Worm (Caenorhabditis elegans) whole organism, L4 larva: ENCODE results near the gene sra-29.

Source experiments
- F10B5.3 ChIP-seq: sonication (generic microtip); optimal IDR thresholded peaks from 2 replicates; lab custom pipeline; 2016; ENCODE audit warnings: mild to moderate bottlenecking, missing genetic modification characterization, missing compliant biosample characterization
- F37D6.2 ChIP-seq: sonication (generic microtip); optimal IDR thresholded peaks from 2 replicates; lab custom pipeline; 2016; ENCODE audit warnings: mild to moderate bottlenecking, missing genetic modification characterization, missing compliant biosample characterization
- F44E2.7 ChIP-seq: fragments of 200-800 bp; sonication (Bioruptor generic); IDR thresholded peaks from 2 replicates; pipeline ENCODE4 v2.1.2; 2022; ENCODE audit warnings: missing genetic modification characterization, missing compliant biosample characterization
- T26A8.4 ChIP-seq: fragments of 200-800 bp; sonication (Bioruptor generic); IDR thresholded peaks from 2 replicates; pipeline ENCODE4 v1.3.6; 2022; ENCODE audit warnings: missing genetic modification characterization, missing compliant biosample characterization
- Y105C5A.15 ChIP-seq: fragments of 200-800 bp; sonication (Bioruptor generic); IDR thresholded peaks from 2 replicates; pipeline ENCODE4 v1.3.6; 2022; ENCODE audit warnings: missing genetic modification characterization, missing compliant biosample characterization
- Y48G9A.11 ChIP-seq: fragments of 200-800 bp; sonication (Bioruptor generic); IDR thresholded peaks from 2 replicates; pipeline ENCODE4 v1.3.6; 2022; ENCODE audit warnings: missing genetic modification reagents, missing genetic modification characterization, missing compliant biosample characterization
- ZK337.2 ChIP-seq: fragments of 200-800 bp; sonication (Bioruptor generic); IDR thresholded peaks from 2 replicates; pipeline ENCODE4 v1.3.6; 2022; ENCODE audit warnings: missing genetic modification reagents, missing genetic modification characterization, missing compliant biosample characterization
- ama-1 ChIP-seq: fragments of 150-350 bp; optimal IDR thresholded peaks from 2 replicates; lab custom pipeline; 2014; ENCODE audit warnings: inconsistent platforms, mixed read lengths
- ceh-32 ChIP-seq: sonication (generic microtip); optimal IDR thresholded peaks from 2 replicates; lab custom pipeline; 2016; ENCODE audit warnings: mild to moderate bottlenecking, missing genetic modification characterization, missing compliant biosample characterization; ENCODE audit not compliant: poor library complexity
- ceh-44 ChIP-seq: fragments of 200-800 bp; sonication (Bioruptor generic); IDR thresholded peaks from 2 replicates; pipeline ENCODE4 v1.3.6; 2022; ENCODE audit warnings: missing genetic modification reagents, missing genetic modification characterization, missing compliant biosample characterization
- ces-1 ChIP-seq: fragments of 150-350 bp; sonication (generic microtip); optimal IDR thresholded peaks from 4 replicates; lab custom pipeline; 2014; ENCODE audit warnings: missing biosample characterization, missing genetic modification reagents, missing genetic modification characterization
- cey-2 ChIP-seq: sonication (generic microtip); optimal IDR thresholded peaks from 3 replicates; lab custom pipeline; 2017; ENCODE audit warnings: missing genetic modification characterization, mild to moderate bottlenecking, missing compliant biosample characterization, antibody characterized with exemption, borderline replicate concordance; ENCODE audit not compliant: insufficient read depth
- ctbp-1 ChIP-seq: fragments of 200-800 bp; sonication (Bioruptor generic); IDR thresholded peaks from 2 replicates; pipeline ENCODE4 v1.3.6; 2022; ENCODE audit warnings: missing genetic modification reagents, missing genetic modification characterization, missing compliant biosample characterization
- daf-12 ChIP-seq: fragments of 150-350 bp; optimal IDR thresholded peaks from 2 replicates; lab custom pipeline; 2014; ENCODE audit warnings: missing biosample characterization, missing genetic modification reagents, missing genetic modification characterization
- daf-16 ChIP-seq, 3 experiments: sonication (generic microtip); optimal IDR thresholded peaks; 2 replicates each; lab custom pipeline; 2016 to 2017; ENCODE audit warnings: missing genetic modification characterization in 3 of 3, missing genetic modification reagents in 3 of 3, mild to moderate bottlenecking in 2 of 3, missing compliant biosample characterization in 2 of 3, missing biosample characterization in 1 of 3, moderate library complexity in 1 of 3
- daf-19 ChIP-seq: fragments of 200-800 bp; sonication (Bioruptor generic); conservative IDR thresholded peaks from 2 replicates; pipeline ENCODE4 v1.3.6; 2022; ENCODE audit warnings: missing genetic modification characterization, missing compliant biosample characterization
- daf-8 ChIP-seq: fragments of 200-800 bp; sonication (Bioruptor generic); IDR thresholded peaks from 2 replicates; pipeline ENCODE4 v1.3.6; 2022; ENCODE audit warnings: missing genetic modification characterization, missing compliant biosample characterization
- fos-1 ChIP-seq: fragments of 150-350 bp; optimal IDR thresholded peaks from 2 replicates; lab custom pipeline; 2014; ENCODE audit warnings: missing biosample characterization, missing genetic modification characterization
- gei-8 ChIP-seq: fragments of 200-800 bp; sonication (Bioruptor generic); optimal IDR thresholded peaks from 2 replicates; lab custom pipeline; 2018; ENCODE audit warnings: mild to moderate bottlenecking, missing genetic modification characterization, missing compliant biosample characterization
- hif-1 ChIP-seq, 2 experiments: sonication (generic microtip); optimal IDR thresholded peaks; 2 replicates each; lab custom pipeline; 2016 to 2017; ENCODE audit warnings: missing compliant biosample characterization in 2 of 2, missing genetic modification characterization in 2 of 2, missing genetic modification reagents in 2 of 2, missing genotype in 2 of 2, mild to moderate bottlenecking in 1 of 2
- hlh-30 ChIP-seq: sonication (generic microtip); optimal IDR thresholded peaks from 2 replicates; lab custom pipeline; 2017; ENCODE audit warnings: antibody characterized with exemption, mild to moderate bottlenecking, missing genetic modification characterization, missing compliant biosample characterization; ENCODE audit not compliant: insufficient read depth
- hmg-1.1 ChIP-seq: fragments of 200-800 bp; sonication (Bioruptor generic); IDR thresholded peaks from 2 replicates; pipeline ENCODE4 v1.3.6; 2022; ENCODE audit warnings: missing genetic modification reagents, missing genetic modification characterization, missing compliant biosample characterization
- jun-1 ChIP-seq: fragments of 150-350 bp; optimal IDR thresholded peaks from 2 replicates; lab custom pipeline; 2014; ENCODE audit warnings: missing biosample characterization, missing genetic modification reagents, missing genetic modification characterization
- lim-7 ChIP-seq: fragments of 200-800 bp; sonication (Bioruptor generic); IDR thresholded peaks from 2 replicates; pipeline ENCODE4 v1.3.6; 2022; ENCODE audit warnings: missing genetic modification characterization, missing compliant biosample characterization
- lin-38 ChIP-seq: fragments of 200-800 bp; sonication (Bioruptor generic); IDR thresholded peaks from 2 replicates; pipeline ENCODE4 v1.3.6; 2022; ENCODE audit warnings: missing genetic modification reagents, missing genetic modification characterization, missing compliant biosample characterization
- lin-39 ChIP-seq: fragments of 150-350 bp; optimal IDR thresholded peaks from 2 replicates; lab custom pipeline; 2014; ENCODE audit warnings: missing biosample characterization, missing genetic modification reagents, missing genetic modification characterization
- lir-3 ChIP-seq: sonication (generic microtip); optimal IDR thresholded peaks from 2 replicates; lab custom pipeline; 2016; ENCODE audit warnings: mild to moderate bottlenecking, missing genetic modification characterization, missing compliant biosample characterization
- mxl-2 ChIP-seq: fragments of 200-800 bp; sonication (Bioruptor generic); conservative IDR thresholded peaks from 2 replicates; pipeline ENCODE4 v1.3.6; 2022; ENCODE audit warnings: missing genetic modification reagents, missing genetic modification characterization, missing compliant biosample characterization
- mxl-3 ChIP-seq: fragments of 200-800 bp; sonication (Bioruptor generic); optimal IDR thresholded peaks from 2 replicates; lab custom pipeline; 2018; ENCODE audit warnings: mild to moderate bottlenecking, missing genetic modification characterization, missing compliant biosample characterization
- nhr-102 ChIP-seq: sonication (generic microtip); optimal IDR thresholded peaks from 2 replicates; lab custom pipeline; 2016; ENCODE audit warnings: mild to moderate bottlenecking, missing genetic modification characterization, moderate library complexity, missing compliant biosample characterization
- nhr-28 ChIP-seq: fragments of 150-350 bp; optimal IDR thresholded peaks from 2 replicates; lab custom pipeline; 2014; ENCODE audit warnings: missing biosample characterization, missing genetic modification characterization
- nhr-41 ChIP-seq: fragments of 200-800 bp; sonication (Bioruptor generic); IDR thresholded peaks from 2 replicates; pipeline ENCODE4 v1.3.6; 2022; ENCODE audit warnings: missing genetic modification reagents, missing genetic modification characterization, missing compliant biosample characterization
- nhr-48 ChIP-seq: sonication (generic microtip); optimal IDR thresholded peaks from 2 replicates; lab custom pipeline; 2016; ENCODE audit warnings: mild to moderate bottlenecking, missing genetic modification characterization, missing compliant biosample characterization
- nhr-76 ChIP-seq: fragments of 150-350 bp; optimal IDR thresholded peaks from 2 replicates; lab custom pipeline; 2014; ENCODE audit warnings: missing biosample characterization, missing genetic modification characterization
- nhr-77 ChIP-seq: fragments of 150-350 bp; optimal IDR thresholded peaks from 2 replicates; lab custom pipeline; 2014; ENCODE audit warnings: missing biosample characterization, missing genetic modification characterization
- pha-4 ChIP-seq, 2 experiments: fragments of 150-350 bp in 1 of 2; fragments of 200-800 bp in 1 of 2; sonication (Bioruptor generic) in 1 of 2; IDR thresholded peaks in 1 of 2; optimal IDR thresholded peaks in 1 of 2; 2 replicates each; pipeline versions ENCODE4 v1.3.6 to Lab custom; 2014 to 2022; ENCODE audit warnings: missing genetic modification characterization in 2 of 2, missing genetic modification reagents in 2 of 2, missing biosample characterization in 1 of 2, missing compliant biosample characterization in 1 of 2
- rbr-2 ChIP-seq: sonication (generic microtip); optimal IDR thresholded peaks from 2 replicates; lab custom pipeline; 2016; ENCODE audit warnings: missing genotype, missing genetic modification characterization, missing compliant biosample characterization
- set-16 ChIP-seq: fragments of 200-800 bp; sonication (Bioruptor generic); IDR thresholded peaks from 2 replicates; pipeline ENCODE4 v1.3.6; 2022; ENCODE audit warnings: missing genetic modification reagents, missing genetic modification characterization, missing compliant biosample characterization
- snpc-1.2 ChIP-seq: fragments of 200-800 bp; sonication (Bioruptor generic); IDR thresholded peaks from 2 replicates; pipeline ENCODE4 v1.3.6; 2022; ENCODE audit warnings: missing genetic modification reagents, missing genetic modification characterization, missing compliant biosample characterization
- spr-1 ChIP-seq: sonication (generic microtip); optimal IDR thresholded peaks from 2 replicates; lab custom pipeline; 2016; ENCODE audit warnings: mild to moderate bottlenecking, missing genetic modification characterization, missing compliant biosample characterization
- unc-130 ChIP-seq: sonication (generic microtip); optimal IDR thresholded peaks from 2 replicates; lab custom pipeline; 2016; ENCODE audit warnings: missing genetic modification reagents, missing genetic modification characterization, missing compliant biosample characterization
- unc-39 ChIP-seq: sonication (generic microtip); optimal IDR thresholded peaks from 2 replicates; lab custom pipeline; 2017; ENCODE audit warnings: missing biosample characterization, missing genetic modification characterization
- ztf-7 ChIP-seq: fragments of 150-350 bp; optimal IDR thresholded peaks from 2 replicates; lab custom pipeline; 2014; ENCODE audit warnings: missing biosample characterization, missing genetic modification characterization

sra-29 gene

ce11 chrII:6568707-6569106, 6.8 kb downstream of the sra-29 start, which contains the start of gene sra-27:
sra-27 (plus strand) TSS chrII:6569007.
- TF ChIP-seq spr-1 (tag; lab: Kevin White, UChicago) (no peak), set-16 (GFP tag; lab: Robert Waterston, UW) (no peak), lin-38 (GFP tag; lab: Robert Waterston, UW) (no peak), nhr-28 (tag; lab: Kevin White, UChicago) (no peak), ctbp-1 (GFP tag; lab: Robert Waterston, UW) (no peak), F37D6.2 (tag; lab: Kevin White, UChicago) (no peak), rbr-2 (tag; lab: Kevin White, UChicago) (no peak), hmg-1.1 (GFP tag; lab: Robert Waterston, UW) (no peak), mxl-2 (GFP tag; lab: Robert Waterston, UW) (no peak), cey-2 (no peak), daf-12 (tag; lab: Kevin White, UChicago) (no peak), lim-7 (GFP tag; lab: Robert Waterston, UW) (no peak)

ce11 chrII:6566628-6567180, 8.8 kb downstream of the sra-29 start, which contains the start of the genes F18C5.5 and F18C5.9:
F18C5.5 (minus strand) TSS chrII:6566728.
F18C5.9 (plus strand) TSS chrII:6567130.
- TF ChIP-seq F10B5.3: no peak
- TF ChIP-seq ama-1 (lab: Kevin White, UChicago): no peak
- TF ChIP-seq lin-38 (GFP tag; lab: Robert Waterston, UW): no peak
- TF ChIP-seq nhr-76 (tag; lab: Kevin White, UChicago): no peak
- TF ChIP-seq Y48G9A.11 (GFP tag; lab: Robert Waterston, UW): no peak

ce11 chrII:6565077-6565476, 10.5 kb downstream of the sra-29 start, which contains the start of gene mpz-3:
mpz-3 (minus strand) TSS chrII:6565396.
- TF ChIP-seq lir-3 (tag; lab: Kevin White, UChicago): no peak
- TF ChIP-seq daf-16 (GFP tag; optimal IDR thresholded peaks at IDR 0.05; lab: Kevin White, UChicago): peak in 1 of 2 experiments; percentile 42
- TF ChIP-seq daf-16 (tag; optimal IDR thresholded peaks at IDR 0.05; lab: Kevin White, UChicago): peak; percentile 36
- no peak for TF ChIP-seq cey-2
- 0 out of 2 replicates have a peak, but pooled peaks have one; percentile 37 for TF ChIP-seq daf-8
- TF ChIP-seq T26A8.4: no peak
- peak; percentile 15 for TF ChIP-seq gei-8 (GFP tag; lab: Kevin White, UChicago)
- 0 out of 2 replicates have a peak, but pooled peaks have one; percentile 54 for TF ChIP-seq Y105C5A.15
- 0 out of 2 replicates have a peak, but pooled peaks have one; percentile 69 for TF ChIP-seq ZK337.2 (GFP tag; lab: Robert Waterston, UW)
- TF ChIP-seq daf-19 (GFP tag; lab: Robert Waterston, UW): 0 out of 2 replicates have a peak, but pooled peaks have one; percentile 40
- peak; percentile 0 for TF ChIP-seq nhr-77 (tag; lab: Kevin White, UChicago)
- TF ChIP-seq mxl-3 (GFP tag; lab: Kevin White, UChicago): peak; percentile 42
- peak; percentile 34 for TF ChIP-seq ztf-7 (tag; lab: Kevin White, UChicago)
- TF ChIP-seq lin-38 (GFP tag; lab: Robert Waterston, UW): peak; percentile 69
- no peak for TF ChIP-seq unc-39 (tag; lab: Kevin White, UChicago)
- 0 out of 2 replicates have a peak, but pooled peaks have one; percentile 24 for TF ChIP-seq mxl-2 (GFP tag; lab: Robert Waterston, UW)
- TF ChIP-seq nhr-41 (GFP tag; lab: Robert Waterston, UW): peak; percentile 68; the same call in 1 of the 2 replicates
- peak; percentile 62 for TF ChIP-seq nhr-102 (tag; lab: Kevin White, UChicago)
- peak; percentile 47 for TF ChIP-seq unc-130 (GFP tag; lab: Kevin White, UChicago)
- TF ChIP-seq nhr-48 (tag; lab: Kevin White, UChicago): peak; percentile 26
- peak; percentile 87 for TF ChIP-seq lim-7 (GFP tag; lab: Robert Waterston, UW)
- TF ChIP-seq snpc-1.2 (GFP tag; lab: Robert Waterston, UW): peak; percentile 49; the same call in 1 of the 2 replicates
- TF ChIP-seq ceh-32 (tag; lab: Kevin White, UChicago): no peak
- TF ChIP-seq lin-39 (tag; lab: Kevin White, UChicago): no peak
- TF ChIP-seq ceh-44 (GFP tag; lab: Robert Waterston, UW): peak; percentile 70; the same call in 1 of the 2 replicates
- peak; percentile 52; the same call in 1 of the 2 replicates for TF ChIP-seq F44E2.7 (GFP tag; lab: Robert Waterston, UW)
- no peak for TF ChIP-seq fos-1
- TF ChIP-seq nhr-28 (tag; lab: Kevin White, UChicago): peak; percentile 43
- peak; percentile 26 for TF ChIP-seq hlh-30 (tag; lab: Kevin White, UChicago)
- TF ChIP-seq pha-4 (GFP tag; IDR thresholded peaks at IDR 0.05; lab: Robert Waterston, UW): peak; percentile 68; the same call in 1 of the 2 replicates
- no peak for TF ChIP-seq pha-4 (tag; optimal IDR thresholded peaks at IDR 0.05; lab: Kevin White, UChicago)
- no peak for TF ChIP-seq hif-1 (tag; optimal IDR thresholded peaks at IDR 0.05; lab: Kevin White, UChicago)
- no peak for TF ChIP-seq jun-1
- no peak for TF ChIP-seq ces-1 (GFP tag; lab: Kevin White, UChicago)
